Fruit fly (Drosophila melanogaster) whole organism, adult: Measurements from ENCODE around the gene Kdm2.

ENCODE experiments used
- CG11617 ChIP-seq: fragments of 200-800 bp; sonication (Bioruptor generic); optimal IDR thresholded peaks from 2 replicates; lab custom pipeline; 2017; ENCODE audit warnings: mild to moderate bottlenecking, missing biosample characterization, missing genetic modification reagents, missing genetic modification characterization
- CG12768 ChIP-seq: fragments of 200-800 bp; sonication (Bioruptor generic); optimal IDR thresholded peaks from 2 replicates; lab custom pipeline; 2017; ENCODE audit warnings: missing biosample characterization, missing genetic modification characterization, mild to moderate bottlenecking, moderate library complexity, missing genetic modification reagents
- CG14711 ChIP-seq: fragments of 200-800 bp; sonication (Bioruptor generic); optimal IDR thresholded peaks from 2 replicates; lab custom pipeline; 2018; ENCODE audit warnings: missing biosample characterization, mild to moderate bottlenecking, missing genetic modification characterization, moderate library complexity
- CG1620 ChIP-seq: fragments of 200-800 bp; sonication (Bioruptor generic); optimal IDR thresholded peaks from 2 replicates; lab custom pipeline; 2016; ENCODE audit warnings: missing biosample characterization, missing genetic modification characterization
- CG33017 ChIP-seq: fragments of 200-800 bp; sonication (Bioruptor generic); optimal IDR thresholded peaks from 2 replicates; lab custom pipeline; 2018; ENCODE audit warnings: missing biosample characterization, mild to moderate bottlenecking, missing genetic modification characterization, moderate library complexity
- CG5204 ChIP-seq: fragments of 200-800 bp; sonication (Bioruptor generic); optimal IDR thresholded peaks from 2 replicates; lab custom pipeline; 2016; ENCODE audit warnings: missing biosample characterization, missing genetic modification characterization
- CG7045 ChIP-seq: fragments of 200-800 bp; sonication (Bioruptor generic); optimal IDR thresholded peaks from 2 replicates; lab custom pipeline; 2017; ENCODE audit warnings: missing biosample characterization, mild to moderate bottlenecking, missing genetic modification characterization
- CG7101 ChIP-seq: fragments of 200-800 bp; sonication (Bioruptor generic); optimal IDR thresholded peaks from 2 replicates; lab custom pipeline; 2018; ENCODE audit warnings: missing biosample characterization, mild to moderate bottlenecking, missing genetic modification characterization, moderate library complexity
- Clk ChIP-seq: fragments of 200-800 bp; sonication (Bioruptor generic); optimal IDR thresholded peaks from 2 replicates; lab custom pipeline; 2017; ENCODE audit warnings: missing biosample characterization, missing genetic modification characterization
- Crg-1 ChIP-seq: fragments of 200-800 bp; sonication (Bioruptor generic); optimal IDR thresholded peaks from 2 replicates; lab custom pipeline; 2016; ENCODE audit warnings: missing biosample characterization, missing genetic modification characterization
- Hr96 ChIP-seq: fragments of 200-800 bp; sonication (Bioruptor generic); optimal IDR thresholded peaks from 2 replicates; lab custom pipeline; 2016; ENCODE audit warnings: missing biosample characterization, missing genetic modification characterization
- Mnt ChIP-seq: fragments of 200-800 bp; sonication (Bioruptor generic); optimal IDR thresholded peaks from 2 replicates; lab custom pipeline; 2016; ENCODE audit warnings: missing biosample characterization, mild to moderate bottlenecking, missing genetic modification characterization
- bab1 ChIP-seq: fragments of 200-800 bp; sonication (Bioruptor generic); optimal IDR thresholded peaks from 3 replicates; lab custom pipeline; 2019; ENCODE audit warnings: missing biosample characterization, mild to moderate bottlenecking, missing genetic modification characterization, moderate library complexity
- cic ChIP-seq: fragments of 200-800 bp; sonication (Bioruptor generic); optimal IDR thresholded peaks from 2 replicates; lab custom pipeline; 2017; ENCODE audit warnings: missing biosample characterization, mild to moderate bottlenecking, missing genetic modification characterization, moderate library complexity
- cnc ChIP-seq, 2 experiments: fragments of >200 bp; optimal IDR thresholded peaks; 2 replicates each; lab custom pipeline; 2017
- kay ChIP-seq: fragments of 200-800 bp; sonication (Bioruptor generic); peaks from one replicate; lab custom pipeline; 2016; ENCODE audit warnings: missing biosample characterization, missing genetic modification characterization, borderline replicate concordance
- ovo ChIP-seq: fragments of 200-800 bp; sonication (Bioruptor generic); optimal IDR thresholded peaks from 2 replicates; lab custom pipeline; 2016; ENCODE audit warnings: missing biosample characterization, missing genetic modification characterization
- pad ChIP-seq: fragments of 200-800 bp; sonication (Bioruptor generic); optimal IDR thresholded peaks from 3 replicates; lab custom pipeline; 2017; ENCODE audit warnings: missing biosample characterization, missing genetic modification characterization, mild to moderate bottlenecking, moderate library complexity, missing genetic modification reagents
- tj ChIP-seq: fragments of 200-800 bp; sonication (Bioruptor generic); optimal IDR thresholded peaks from 3 replicates; lab custom pipeline; 2017; ENCODE audit warnings: missing biosample characterization, mild to moderate bottlenecking, missing genetic modification characterization, moderate library complexity
- toe ChIP-seq: fragments of 200-800 bp; sonication (Bioruptor generic); optimal IDR thresholded peaks from 2 replicates; lab custom pipeline; 2016; ENCODE audit warnings: missing biosample characterization, missing genetic modification characterization

Kdm2 gene

DNA sequence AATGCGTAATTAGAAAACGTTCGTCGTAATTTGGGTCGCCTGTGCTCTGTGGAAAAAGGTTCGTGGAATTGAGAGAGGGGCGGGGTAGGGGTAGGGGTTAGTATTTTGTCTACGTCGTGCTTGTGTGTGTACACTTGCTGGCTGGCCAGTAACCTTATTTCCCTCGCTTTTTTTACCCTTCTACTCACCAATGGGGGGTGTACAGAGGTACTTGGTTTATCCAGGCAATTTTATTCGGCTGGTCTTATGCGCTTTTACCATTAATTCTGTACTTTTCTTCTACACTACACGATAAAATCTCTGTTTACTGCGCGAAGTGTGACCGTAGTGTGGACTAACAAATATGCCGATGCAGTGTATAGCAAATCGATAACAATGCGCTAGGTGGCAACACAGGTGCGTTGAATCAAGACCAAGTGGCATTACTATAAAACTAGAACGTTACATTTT, 32.6 kb upstream of the Kdm2 start, which contains the start of gene tgo:
Gene tgo, minus strand, starts transcription at position 334 of the 450 bp plus-strand sequence.
- peak; percentile 16 for TF ChIP-seq pad
- peak; percentile 53 for TF ChIP-seq Mnt
- TF ChIP-seq ovo (GFP tag; lab: Kevin White, UChicago), result no peak
- TF ChIP-seq CG7101 (tag; lab: Kevin White, UChicago), result peak; percentile 2
- peak; percentile 44 for TF ChIP-seq cic (GFP tag; lab: Kevin White, UChicago)
- TF ChIP-seq CG11617, result peak; percentile 17
- TF ChIP-seq bab1, result peak; percentile 65
- no peak for TF ChIP-seq Hr96 (GFP tag; lab: Kevin White, UChicago)
- TF ChIP-seq CG14711 (tag; lab: Kevin White, UChicago), result no peak
- TF ChIP-seq Crg-1 (GFP tag; lab: Kevin White, UChicago), result peak; percentile 14
- peak; percentile 69 for TF ChIP-seq tj

DNA sequence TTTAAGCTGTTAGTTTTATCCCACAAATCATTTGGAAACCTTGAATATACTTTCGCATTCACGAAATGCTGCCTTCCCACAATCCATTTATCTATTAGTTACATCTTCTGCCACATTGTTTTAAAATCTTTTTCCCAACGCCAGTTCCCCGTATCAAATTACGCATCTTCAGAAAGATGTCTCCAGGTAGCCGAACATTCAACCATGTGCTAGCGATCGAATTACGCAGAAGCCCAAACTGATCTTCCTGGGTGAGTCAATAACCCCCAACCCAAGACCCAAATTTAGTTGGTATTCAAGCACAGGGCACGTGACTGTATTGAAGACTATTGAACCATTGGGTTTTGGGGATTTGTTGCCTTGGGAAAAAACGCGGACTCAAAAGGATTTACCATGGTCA, 28.4 kb upstream of the Kdm2 start:
- TF ChIP-seq toe (GFP tag; lab: Kevin White, UChicago), result no peak
- TF ChIP-seq CG11617, result no peak
- TF ChIP-seq CG5204 (GFP tag; lab: Kevin White, UChicago), result no peak
- TF ChIP-seq CG12768 (GFP tag; lab: Kevin White, UChicago), result no peak
- no peak for TF ChIP-seq CG33017 (tag; lab: Kevin White, UChicago)
- TF ChIP-seq Crg-1 (GFP tag; lab: Kevin White, UChicago), result no peak
- TF ChIP-seq kay (GFP tag; lab: Kevin White, UChicago), result no peak
- TF ChIP-seq Hr96 (GFP tag; lab: Kevin White, UChicago), result no peak
- TF ChIP-seq CG14711 (tag; lab: Kevin White, UChicago), result no peak
- no peak for TF ChIP-seq Clk
- no peak for TF ChIP-seq pad
- TF ChIP-seq cic (GFP tag; lab: Kevin White, UChicago), result no peak
- no peak for TF ChIP-seq CG7045 (GFP tag; lab: Kevin White, UChicago)
- no peak for TF ChIP-seq bab1
- no peak for TF ChIP-seq CG7101 (tag; lab: Kevin White, UChicago)
- TF ChIP-seq tj, result no peak

DNA sequence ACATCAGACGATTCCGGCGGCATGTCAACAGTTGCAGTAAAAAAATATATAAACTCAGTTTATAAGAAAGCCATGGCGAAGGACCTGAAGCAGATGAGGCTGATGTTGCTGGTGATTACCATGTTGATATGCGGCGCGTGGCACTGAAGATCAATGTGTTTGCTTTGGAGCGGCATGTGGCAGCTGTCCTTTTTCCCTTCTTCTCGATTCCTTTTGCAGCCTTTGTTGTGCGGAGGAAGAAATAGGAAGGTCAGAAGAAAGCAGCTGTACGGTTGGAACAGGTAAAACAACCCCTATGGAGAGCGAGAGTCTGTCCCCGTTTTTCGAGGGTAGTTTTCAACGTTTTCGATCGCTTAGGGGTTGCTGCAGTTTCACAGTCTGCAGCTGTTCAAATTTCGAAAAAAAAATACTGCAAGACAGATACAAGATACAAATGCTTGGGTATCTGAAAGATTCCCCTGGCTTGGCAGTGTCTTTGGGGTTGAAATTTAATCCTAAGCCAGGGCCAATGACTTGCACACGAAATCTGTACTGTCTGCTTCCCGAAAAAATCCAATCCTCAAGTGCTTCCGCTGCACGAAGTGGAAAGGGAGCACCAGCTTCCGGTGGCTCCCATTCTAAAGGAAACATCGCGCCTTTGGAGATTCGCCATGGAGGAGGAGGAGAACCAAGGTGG, 27.3 kb upstream of the Kdm2 start:
- TF ChIP-seq CG12768 (GFP tag; lab: Kevin White, UChicago), result no peak
- TF ChIP-seq kay (GFP tag; lab: Kevin White, UChicago), result no peak
- TF ChIP-seq toe (GFP tag; lab: Kevin White, UChicago), result no peak
- TF ChIP-seq Crg-1 (GFP tag; lab: Kevin White, UChicago), result no peak
- no peak for TF ChIP-seq CG14711 (tag; lab: Kevin White, UChicago)
- no peak for TF ChIP-seq Mnt
- no peak for TF ChIP-seq cic (GFP tag; lab: Kevin White, UChicago)
- no peak for TF ChIP-seq CG1620 (GFP tag; lab: Kevin White, UChicago)
- TF ChIP-seq CG7045 (GFP tag; lab: Kevin White, UChicago), result no peak
- no peak for TF ChIP-seq CG7101 (tag; lab: Kevin White, UChicago)
- no peak for TF ChIP-seq cnc (optimal IDR thresholded peaks at IDR 0.05; lab: Kevin White, UChicago)
- TF ChIP-seq Clk, result no peak
- TF ChIP-seq ovo (GFP tag; lab: Kevin White, UChicago), result no peak
- TF ChIP-seq bab1, result no peak
- TF ChIP-seq CG33017 (tag; lab: Kevin White, UChicago), result no peak
- no peak for TF ChIP-seq pad

DNA sequence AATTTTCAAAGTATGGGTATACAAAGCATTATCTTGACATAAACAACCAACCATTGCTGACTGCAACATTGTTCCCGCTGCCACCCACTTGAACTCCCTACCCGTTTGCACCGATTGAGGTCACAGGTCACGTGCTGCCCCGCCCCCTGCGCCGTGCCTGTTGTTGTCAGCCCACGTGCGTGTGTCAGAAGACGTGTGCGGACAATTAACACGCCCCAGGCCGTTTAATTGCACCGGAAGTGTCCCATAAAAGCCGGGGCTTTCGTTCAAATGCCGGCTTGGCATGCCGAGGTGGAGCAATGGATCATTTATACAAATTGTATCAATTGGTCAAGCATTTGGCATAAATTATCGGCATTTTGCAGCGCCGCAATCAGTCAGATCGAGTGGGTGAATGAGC, 25.2 kb upstream of the Kdm2 start:
- TF ChIP-seq cnc (optimal IDR thresholded peaks at IDR 0.05; lab: Kevin White, UChicago) (no peak), pad (no peak)

DNA sequence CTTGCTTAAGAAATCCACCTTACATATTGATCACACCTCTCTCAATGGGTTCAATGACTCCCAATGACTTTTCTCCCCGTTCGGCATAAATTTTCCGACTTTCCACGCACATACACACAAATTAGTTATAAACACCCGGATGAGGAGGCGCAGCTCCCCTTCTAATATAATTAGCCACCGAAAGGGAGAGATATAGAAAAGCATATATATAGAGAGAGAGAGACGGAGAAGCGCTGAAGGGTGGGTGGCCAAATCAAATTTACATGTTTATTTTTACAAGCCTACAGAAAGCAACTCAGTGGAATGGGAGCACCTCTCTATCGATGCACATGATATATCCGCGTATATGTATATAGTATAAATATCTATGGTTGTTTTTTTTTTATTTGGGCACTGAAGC, 23.6 kb upstream of the Kdm2 start:
- TF ChIP-seq Mnt, result no peak
- no peak for TF ChIP-seq CG7101 (tag; lab: Kevin White, UChicago)
- TF ChIP-seq CG1620 (GFP tag; lab: Kevin White, UChicago), result no peak
- TF ChIP-seq CG14711 (tag; lab: Kevin White, UChicago), result no peak

DNA sequence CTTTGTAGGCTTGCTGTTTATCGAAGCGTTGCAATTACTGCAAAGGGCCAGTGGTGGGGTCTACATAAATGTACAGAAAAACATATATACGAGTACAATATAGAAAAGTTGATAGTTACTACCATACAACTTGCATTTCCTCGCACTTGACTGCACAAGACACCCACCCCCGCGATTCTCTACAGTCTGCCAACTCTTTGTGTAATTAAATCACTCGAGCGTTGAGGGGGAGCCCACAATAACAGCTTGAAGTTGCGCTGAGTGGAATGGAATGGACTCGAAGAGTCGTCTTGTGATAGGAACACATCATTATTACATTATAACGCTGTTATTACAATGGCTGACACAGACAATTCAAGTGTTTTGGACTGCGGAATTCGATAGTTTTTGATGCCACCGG, 22.9 kb upstream of the Kdm2 start:
- TF ChIP-seq bab1 (no peak), Clk (no peak), CG11617 (no peak), toe (GFP tag; lab: Kevin White, UChicago) (no peak), CG33017 (tag; lab: Kevin White, UChicago) (no peak), CG5204 (GFP tag; lab: Kevin White, UChicago) (no peak), Crg-1 (GFP tag; lab: Kevin White, UChicago) (no peak)

DNA sequence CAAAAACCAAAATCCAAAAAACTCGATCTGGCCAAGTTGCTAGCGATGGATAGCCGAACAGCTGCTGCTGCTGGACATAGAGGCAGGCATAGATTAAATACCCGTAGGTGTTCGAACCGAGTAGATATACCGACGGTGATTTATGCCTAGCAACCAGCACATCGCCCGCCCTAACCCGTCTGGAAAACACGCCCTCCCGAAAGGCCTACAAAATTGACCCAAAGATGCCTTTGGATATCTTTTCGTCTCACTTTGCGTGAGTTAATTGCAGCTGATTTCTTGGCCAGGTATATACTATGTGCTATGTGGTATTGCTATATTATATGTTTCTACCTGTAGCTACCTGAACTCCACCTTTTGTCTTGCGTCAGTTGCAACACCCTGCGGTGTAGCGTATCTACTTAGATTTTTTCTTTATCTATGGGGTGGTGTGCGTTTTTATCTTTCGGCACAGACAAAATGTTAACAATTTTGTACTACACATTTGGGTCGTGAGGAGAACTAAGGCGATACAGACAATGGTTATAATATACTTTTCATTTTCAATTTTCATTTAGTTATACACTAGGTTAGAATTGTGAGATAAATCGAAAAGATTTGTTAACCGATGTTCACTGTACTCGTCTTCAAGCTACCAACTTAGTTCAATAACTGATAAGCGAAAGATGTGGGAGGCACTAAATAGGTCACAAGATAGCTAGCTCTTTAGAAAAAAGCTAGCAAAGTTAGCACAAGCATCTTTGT, 22.1 kb upstream of the Kdm2 start:
- no peak for TF ChIP-seq bab1
- TF ChIP-seq cic (GFP tag; lab: Kevin White, UChicago), result no peak
- no peak for TF ChIP-seq Crg-1 (GFP tag; lab: Kevin White, UChicago)
- TF ChIP-seq kay (GFP tag; lab: Kevin White, UChicago), result no peak
- TF ChIP-seq CG12768 (GFP tag; lab: Kevin White, UChicago), result no peak
- no peak for TF ChIP-seq cnc (optimal IDR thresholded peaks at IDR 0.05; lab: Kevin White, UChicago)
